Worm (Caenorhabditis elegans): ENCODE data around the gene idpb-5.

ce11 chrV:11820551-11820950 lies 18.8 kb upstream of the idpb-5 start:
- TF ChIP-seq ceh-82 (tag; optimal IDR thresholded peaks at IDR 0.05): no peak
- TF ChIP-seq nfya-1 (tag; optimal IDR thresholded peaks at IDR 0.05; ENCODE audit: insufficient read depth): no peak
- TF ChIP-seq elt-2 (tag; optimal IDR thresholded peaks at IDR 0.05): peak; percentile 62
- no peak for TF ChIP-seq sea-2 (GFP tag; optimal IDR thresholded peaks at IDR 0.05)
- no peak for TF ChIP-seq nhr-237 (tag; optimal IDR thresholded peaks at IDR 0.05)
- TF ChIP-seq fkh-10 (GFP tag; optimal IDR thresholded peaks at IDR 0.05): no peak
- no peak for TF ChIP-seq ztf-11 (tag; optimal IDR thresholded peaks at IDR 0.05)
- TF ChIP-seq ama-1 (optimal IDR thresholded peaks at IDR 0.05): peak; percentile 89
- TF ChIP-seq unc-39 (tag; optimal IDR thresholded peaks at IDR 0.05): no peak
- TF ChIP-seq nhr-23 (tag; optimal IDR thresholded peaks at IDR 0.05): no peak
- TF ChIP-seq ztf-4 (tag; optimal IDR thresholded peaks at IDR 0.05): no peak
- no peak for TF ChIP-seq fos-1 (tag; optimal IDR thresholded peaks at IDR 0.05)
